Fruit fly (Drosophila melanogaster): ENCODE measurements around the gene Twdlalpha.

Gene Twdlalpha

DNA sequence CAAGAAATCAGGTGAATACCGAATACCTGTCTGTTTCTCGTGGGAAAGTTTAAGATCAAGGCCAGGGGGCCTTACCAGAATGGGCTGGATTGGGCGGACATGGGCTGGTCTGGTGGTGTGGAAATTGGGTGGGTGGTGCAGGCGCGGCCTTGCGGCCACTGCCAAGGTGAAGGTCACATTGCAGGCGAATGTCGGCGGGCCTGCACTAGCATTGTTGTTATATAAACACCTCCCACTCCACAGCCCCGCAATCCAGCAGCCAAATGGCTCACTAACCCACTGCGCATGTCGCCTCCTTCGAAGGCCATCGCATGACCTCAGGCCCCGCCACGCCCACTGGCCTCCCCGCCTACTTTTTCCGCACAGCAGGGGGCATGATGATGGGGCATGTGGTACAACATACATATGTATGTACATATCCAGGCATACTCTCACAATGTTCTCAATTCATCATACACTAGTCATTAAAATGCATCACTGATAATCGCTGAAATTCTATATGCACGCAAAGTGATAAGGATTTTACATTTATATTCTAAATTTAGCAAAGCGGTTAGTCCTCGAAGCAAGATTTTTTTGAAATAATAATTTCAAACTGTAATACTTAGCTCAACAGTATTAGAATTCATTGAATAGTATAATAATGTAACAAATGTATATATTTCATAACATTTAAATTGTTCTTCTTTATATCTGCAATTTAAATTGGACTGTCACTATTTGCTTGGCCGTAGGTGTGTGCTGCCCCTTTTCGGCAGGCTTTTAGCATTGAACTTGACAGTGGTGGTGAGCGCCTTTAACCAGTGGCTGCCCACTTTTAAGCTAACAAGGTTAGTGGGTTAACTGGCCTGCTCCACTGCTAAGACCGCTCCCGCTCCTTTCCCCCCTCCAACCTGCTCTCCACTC, 45.8 kb upstream of the Twdlalpha start:
- TF ChIP-seq Abd-B (GFP tag; optimal IDR thresholded peaks at IDR 0.05): no peak
- no peak for TF ChIP-seq sage (GFP tag; optimal IDR thresholded peaks at IDR 0.05)
- no peak for TF ChIP-seq Mio (GFP tag; optimal IDR thresholded peaks at IDR 0.05)
- no peak for TF ChIP-seq brk (GFP tag; optimal IDR thresholded peaks at IDR 0.05)
- TF ChIP-seq CG9705 (GFP tag; optimal IDR thresholded peaks at IDR 0.05): no peak
- TF ChIP-seq dmrt93B (GFP tag; optimal IDR thresholded peaks at IDR 0.05): no peak
- no peak for TF ChIP-seq rgr (GFP tag; optimal IDR thresholded peaks at IDR 0.05)
- TF ChIP-seq h (GFP tag; optimal IDR thresholded peaks at IDR 0.05): no peak
- no peak for TF ChIP-seq HLH106 (tag; optimal IDR thresholded peaks at IDR 0.05)
- TF ChIP-seq psq (GFP tag; optimal IDR thresholded peaks at IDR 0.05): no peak
- TF ChIP-seq N (GFP tag; optimal IDR thresholded peaks at IDR 0.05): no peak
- TF ChIP-seq sv (GFP tag; optimal IDR thresholded peaks at IDR 0.05): no peak
- TF ChIP-seq CG32264 (GFP tag; optimal IDR thresholded peaks at IDR 0.05): no peak

DNA sequence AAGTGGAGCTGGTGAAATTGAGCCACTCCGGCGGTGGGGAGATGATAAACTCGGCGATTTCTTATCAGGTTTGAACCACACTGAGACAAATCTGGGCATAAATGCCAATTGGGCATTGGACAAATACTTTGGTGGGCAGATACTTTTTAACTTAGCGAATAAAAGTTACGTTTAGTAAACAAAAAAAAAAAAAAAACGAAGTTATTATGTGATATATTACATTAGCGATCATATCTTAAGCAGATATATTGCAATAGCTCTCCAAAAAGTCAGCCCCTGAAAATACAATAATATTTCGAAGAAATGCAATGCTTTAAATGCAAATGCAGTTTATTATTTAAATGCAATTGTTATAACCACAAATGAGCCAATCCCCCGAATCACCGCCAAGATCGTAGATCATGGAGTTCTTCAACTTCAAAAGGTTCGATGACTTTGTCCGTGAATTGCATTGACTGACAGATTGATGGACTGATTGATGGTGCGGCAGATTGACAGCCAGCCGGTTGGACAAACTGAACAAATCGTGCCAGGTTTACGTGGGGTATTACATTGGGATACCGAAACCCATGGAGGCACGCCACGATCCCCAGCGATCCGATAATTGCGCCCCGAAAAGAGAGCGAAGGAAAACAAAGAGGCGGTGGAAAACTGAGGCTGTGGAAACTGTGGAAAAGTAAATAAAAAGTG, 44.6 kb upstream of the Twdlalpha start:
- TF ChIP-seq Vsx2 (GFP tag; optimal IDR thresholded peaks at IDR 0.05; ENCODE audit: partially characterized antibody): no peak
- TF ChIP-seq Abd-B (GFP tag; optimal IDR thresholded peaks at IDR 0.05): no peak
- TF ChIP-seq Myc (optimal IDR thresholded peaks at IDR 0.05): no peak
- TF ChIP-seq Hr78 (GFP tag; optimal IDR thresholded peaks at IDR 0.05): no peak
- no peak for TF ChIP-seq tai (GFP tag; optimal IDR thresholded peaks at IDR 0.05)
- no peak for TF ChIP-seq Dfd (GFP tag; optimal IDR thresholded peaks at IDR 0.05)

DNA sequence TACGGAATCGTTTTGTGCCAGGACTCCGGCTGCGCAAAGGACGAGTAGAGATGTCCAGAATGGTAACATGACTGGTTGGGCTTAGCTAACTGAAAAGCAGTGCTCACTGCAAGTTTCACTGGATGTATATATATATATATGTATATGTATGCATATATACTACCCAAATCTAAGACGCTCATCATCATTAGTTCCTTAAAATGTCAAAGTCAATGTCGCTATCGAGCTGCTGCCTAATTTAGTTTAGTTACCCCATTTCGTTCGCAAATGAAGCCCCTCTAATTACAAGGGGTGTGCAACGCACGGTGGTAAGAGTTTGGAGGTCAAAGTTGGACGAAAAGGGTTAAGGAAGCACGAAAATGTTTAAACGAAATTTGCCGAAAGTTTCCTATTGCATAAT, 42.6 kb upstream of the Twdlalpha start, which contains the start of gene CG9676:
CG9676 (minus strand) TSS at position 101 of the 400 bp plus-strand sequence.
- no peak for TF ChIP-seq jim (GFP tag; optimal IDR thresholded peaks at IDR 0.05)
- no peak for TF ChIP-seq Hr83 (GFP tag; optimal IDR thresholded peaks at IDR 0.05; ENCODE audit: poor library complexity, severe bottlenecking)
- TF ChIP-seq CG32264 (GFP tag; optimal IDR thresholded peaks at IDR 0.05): no peak
- TF ChIP-seq h (GFP tag; optimal IDR thresholded peaks at IDR 0.05): no peak
- no peak for TF ChIP-seq usp (GFP tag; optimal IDR thresholded peaks at IDR 0.05)
- TF ChIP-seq Myc (optimal IDR thresholded peaks at IDR 0.05): no peak
- TF ChIP-seq CrebA (GFP tag; optimal IDR thresholded peaks at IDR 0.05; ENCODE audit: borderline replicate concordance): no peak
- TF ChIP-seq Vsx2 (GFP tag; optimal IDR thresholded peaks at IDR 0.05; ENCODE audit: partially characterized antibody): no peak
- no peak for TF ChIP-seq Abd-B (GFP tag; optimal IDR thresholded peaks at IDR 0.05)
- no peak for TF ChIP-seq Mio (GFP tag; optimal IDR thresholded peaks at IDR 0.05)
- no peak for TF ChIP-seq lola (GFP tag; optimal IDR thresholded peaks at IDR 0.05)
- no peak for TF ChIP-seq OdsH (GFP tag; optimal IDR thresholded peaks at IDR 0.05)
- TF ChIP-seq pan (optimal IDR thresholded peaks at IDR 0.05): no peak
- TF ChIP-seq tai (GFP tag; optimal IDR thresholded peaks at IDR 0.05): no peak
- no peak for TF ChIP-seq sage (GFP tag; optimal IDR thresholded peaks at IDR 0.05)
- no peak for TF ChIP-seq GATAd (GFP tag; optimal IDR thresholded peaks at IDR 0.05)
- TF ChIP-seq sv (GFP tag; optimal IDR thresholded peaks at IDR 0.05): no peak

DNA sequence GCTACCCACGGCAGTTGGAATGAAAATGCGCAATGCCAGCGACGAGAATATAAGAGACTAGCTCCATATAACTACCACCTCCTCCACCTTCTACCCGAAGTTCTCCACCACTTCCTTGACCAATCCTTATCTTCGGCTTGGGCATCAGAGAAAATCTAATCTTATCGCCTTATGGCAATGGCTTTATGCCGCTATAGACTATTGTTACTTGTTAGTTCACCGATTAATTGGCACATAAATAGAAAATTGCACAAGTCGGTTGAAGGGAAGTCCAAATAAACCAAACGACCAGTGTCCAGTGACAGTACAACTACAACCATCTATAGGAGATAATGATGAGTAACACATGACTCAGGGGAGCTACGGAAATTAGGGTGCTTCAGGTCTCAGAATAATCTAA, 40.7 kb upstream of the Twdlalpha start, which contains the start of gene sphe:
sphe (minus strand) TSS at position 32 of the 400 bp plus-strand sequence.
- TF ChIP-seq br (GFP tag; optimal IDR thresholded peaks at IDR 0.05): no peak
- TF ChIP-seq Hr83 (GFP tag; optimal IDR thresholded peaks at IDR 0.05; ENCODE audit: poor library complexity, severe bottlenecking): no peak
- no peak for TF ChIP-seq Rel (GFP tag; optimal IDR thresholded peaks at IDR 0.05)
- TF ChIP-seq Rel (tag; optimal IDR thresholded peaks at IDR 0.05): no peak
- TF ChIP-seq Hr78 (GFP tag; optimal IDR thresholded peaks at IDR 0.05): no peak
- no peak for TF ChIP-seq pan (optimal IDR thresholded peaks at IDR 0.05)
- TF ChIP-seq OdsH (GFP tag; optimal IDR thresholded peaks at IDR 0.05): no peak
- TF ChIP-seq N (GFP tag; optimal IDR thresholded peaks at IDR 0.05): no peak
- TF ChIP-seq ey (GFP tag; optimal IDR thresholded peaks at IDR 0.05): no peak
- no peak for TF ChIP-seq Dif (GFP tag; optimal IDR thresholded peaks at IDR 0.05; ENCODE audit: partially characterized antibody)
- no peak for TF ChIP-seq CG32264 (GFP tag; optimal IDR thresholded peaks at IDR 0.05)
- no peak for TF ChIP-seq dsf (GFP tag; optimal IDR thresholded peaks at IDR 0.05; ENCODE audit: borderline replicate concordance)
- no peak for TF ChIP-seq psq (GFP tag; optimal IDR thresholded peaks at IDR 0.05)
- no peak for TF ChIP-seq Mio (GFP tag; optimal IDR thresholded peaks at IDR 0.05)
- TF ChIP-seq brk (GFP tag; optimal IDR thresholded peaks at IDR 0.05): no peak

All from whole organism, wandering third instar larva.